Worm (Caenorhabditis elegans): ENCODE results near the gene ZK622.4.

ZK622.4 gene

ce11 chrII:5282192-5282591 is 10.3 kb upstream of the ZK622.4 start, which contains the start of gene pmt-1 (continued):
- TF ChIP-seq nhr-77 (tag; optimal IDR thresholded peaks at IDR 0.05): no peak
- TF ChIP-seq nhr-12 (tag; optimal IDR thresholded peaks at IDR 0.05): no peak
- TF ChIP-seq lin-15B (tag; optimal IDR thresholded peaks at IDR 0.05): no peak

DNA sequence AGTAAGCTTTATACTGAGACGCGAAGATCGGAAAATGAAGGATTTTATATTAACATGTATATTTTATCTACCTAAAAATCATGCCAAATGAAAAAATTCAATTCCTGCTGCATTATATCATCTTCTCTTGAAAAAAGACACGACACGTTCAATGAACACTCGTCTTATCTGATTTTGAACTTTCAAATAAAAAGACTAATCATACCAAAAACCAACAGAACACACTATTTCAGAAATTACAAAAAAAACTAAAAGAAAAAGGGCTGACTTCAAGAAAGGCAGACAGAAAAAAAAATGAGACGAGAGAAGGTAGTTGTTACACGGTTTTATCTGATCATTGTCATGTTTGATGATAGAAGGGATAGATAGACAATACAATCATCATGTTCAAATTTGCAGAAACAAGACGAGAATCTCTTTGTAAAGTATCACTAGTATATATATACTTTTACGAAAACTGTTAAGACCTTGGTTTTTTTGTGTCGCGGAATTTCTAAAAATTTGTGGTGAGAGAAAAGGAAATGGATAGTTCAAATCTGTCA is 9.7 kb upstream of the ZK622.4 start:
- TF ChIP-seq elt-1 (tag; optimal IDR thresholded peaks at IDR 0.05): peak; percentile 93
- TF ChIP-seq snpc-4 (tag; optimal IDR thresholded peaks at IDR 0.05): no peak
- TF ChIP-seq nhr-23 (tag; optimal IDR thresholded peaks at IDR 0.05): peak; percentile 11
- no peak for TF ChIP-seq unc-39 (tag; optimal IDR thresholded peaks at IDR 0.05)

DNA sequence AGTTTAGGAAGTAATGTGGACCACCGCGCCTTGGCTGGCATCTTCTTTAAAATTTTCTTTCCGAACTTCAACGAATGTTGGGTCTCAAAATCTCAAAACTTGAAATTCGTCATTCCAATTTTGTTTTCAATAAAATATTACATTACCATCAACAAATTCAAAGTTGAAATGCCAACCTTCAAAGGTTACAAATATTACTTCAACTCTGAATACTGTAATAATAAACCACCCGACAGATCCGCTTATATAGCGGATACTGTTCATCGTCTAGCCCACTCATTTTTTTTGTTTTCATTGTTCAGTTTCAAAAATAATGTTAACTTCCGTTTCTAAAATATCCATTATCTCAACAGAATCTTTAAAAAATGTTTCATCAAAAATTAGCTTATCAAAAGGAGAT is 7.5 kb upstream of the ZK622.4 start, which contains the start of gene gur-5:
Gene gur-5 (plus strand): TSS at position 301 of the 400 bp plus-strand sequence.
- no peak for TF ChIP-seq nhr-237 (tag; optimal IDR thresholded peaks at IDR 0.05)
- no peak for TF ChIP-seq ceh-16 (tag; optimal IDR thresholded peaks at IDR 0.05)
- no peak for TF ChIP-seq pha-4 (tag; optimal IDR thresholded peaks at IDR 0.05)
- TF ChIP-seq egl-5 (tag; optimal IDR thresholded peaks at IDR 0.05): no peak
- no peak for TF ChIP-seq skn-1 (tag; optimal IDR thresholded peaks at IDR 0.05)
- TF ChIP-seq ztf-4 (tag; optimal IDR thresholded peaks at IDR 0.05): no peak
- no peak for TF ChIP-seq ztf-11 (tag; optimal IDR thresholded peaks at IDR 0.05)
- no peak for TF ChIP-seq mdl-1 (tag; optimal IDR thresholded peaks at IDR 0.05)
- TF ChIP-seq elt-2 (tag; optimal IDR thresholded peaks at IDR 0.05): no peak
- TF ChIP-seq jun-1 (tag; optimal IDR thresholded peaks at IDR 0.05): no peak
- no peak for TF ChIP-seq daf-12 (tag; optimal IDR thresholded peaks at IDR 0.05)
- no peak for TF ChIP-seq elt-1 (tag; optimal IDR thresholded peaks at IDR 0.05)
- TF ChIP-seq lin-15B (tag; optimal IDR thresholded peaks at IDR 0.05): no peak
- no peak for TF ChIP-seq fkh-10 (GFP tag; optimal IDR thresholded peaks at IDR 0.05)
- TF ChIP-seq sea-2 (GFP tag; optimal IDR thresholded peaks at IDR 0.05): no peak
- TF ChIP-seq snpc-4 (tag; optimal IDR thresholded peaks at IDR 0.05): no peak

DNA sequence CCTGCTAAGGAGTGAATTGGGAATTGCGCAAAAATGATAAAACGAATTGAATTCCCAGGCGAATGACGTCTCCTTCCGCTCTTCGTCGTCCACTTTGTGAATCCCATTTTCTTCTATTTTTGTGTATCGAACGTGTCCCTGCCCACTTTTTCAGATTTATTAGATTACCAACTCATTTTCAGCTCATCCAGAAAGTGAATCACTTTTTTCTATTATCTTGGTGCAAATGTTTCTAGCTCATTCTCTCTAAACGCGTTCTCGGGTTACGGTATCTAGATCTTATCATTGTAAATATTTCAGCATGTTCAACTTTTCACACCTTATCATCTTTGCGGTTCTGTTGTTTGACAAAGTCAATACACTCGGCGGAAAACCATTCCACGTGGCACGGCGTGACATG is 3.4 kb upstream of the ZK622.4 start, which contains the start of gene ZK622.5:
Gene ZK622.5 (plus strand): TSS at position 301 of the 400 bp plus-strand sequence.
- TF ChIP-seq elt-1 (tag; optimal IDR thresholded peaks at IDR 0.05) (no peak), ama-1 (optimal IDR thresholded peaks at IDR 0.05) (no peak), skn-1 (tag; optimal IDR thresholded peaks at IDR 0.05) (no peak), unc-62 (GFP tag; optimal IDR thresholded peaks at IDR 0.05) (no peak), unc-39 (tag; optimal IDR thresholded peaks at IDR 0.05) (no peak), nhr-25 (tag; optimal IDR thresholded peaks at IDR 0.05) (no peak), mml-1 (tag; optimal IDR thresholded peaks at IDR 0.05) (no peak), nhr-237 (tag; optimal IDR thresholded peaks at IDR 0.05) (no peak), elt-2 (tag; optimal IDR thresholded peaks at IDR 0.05) (no peak), lin-39 (tag; optimal IDR thresholded peaks at IDR 0.05) (no peak), nhr-28 (tag; optimal IDR thresholded peaks at IDR 0.05) (no peak), nfya-1 (tag; optimal IDR thresholded peaks at IDR 0.05; ENCODE audit: insufficient read depth) (no peak), ztf-4 (tag; optimal IDR thresholded peaks at IDR 0.05) (no peak)

ce11 chrII:5291051-5291450 is 1.5 kb upstream of the ZK622.4 start:
- peak; percentile 69 for TF ChIP-seq pha-4 (tag; optimal IDR thresholded peaks at IDR 0.05)
- no peak for TF ChIP-seq nhr-25 (tag; optimal IDR thresholded peaks at IDR 0.05)

- TF ChIP-seq hmg-11 (tag; optimal IDR thresholded peaks at IDR 0.05): peak; percentile 52
- peak; percentile 42 for TF ChIP-seq lin-39 (tag; optimal IDR thresholded peaks at IDR 0.05)
- TF ChIP-seq eor-1 (tag; optimal IDR thresholded peaks at IDR 0.05): no peak
- TF ChIP-seq nhr-43 (tag; optimal IDR thresholded peaks at IDR 0.05; ENCODE audit: poor library complexity, severe bottlenecking): peak; percentile 43
- TF ChIP-seq ceh-16 (tag; optimal IDR thresholded peaks at IDR 0.05): no peak
- peak; percentile 33 for TF ChIP-seq pha-4 (tag; optimal IDR thresholded peaks at IDR 0.05)
- TF ChIP-seq nhr-12 (tag; optimal IDR thresholded peaks at IDR 0.05): no peak
- TF ChIP-seq nfya-1 (tag; optimal IDR thresholded peaks at IDR 0.05; ENCODE audit: insufficient read depth): peak; percentile 21
- no peak for TF ChIP-seq nhr-77 (tag; optimal IDR thresholded peaks at IDR 0.05)
- TF ChIP-seq egl-5 (tag; optimal IDR thresholded peaks at IDR 0.05): peak; percentile 15
These were observed 867 bp downstream of the ZK622.4 start, which contains the start of gene ZK622.1 for ce11 chrII:5293287-5293850. Gene ZK622.1, plus strand, starts transcription at chrII:5293800.
